Fruit fly (Drosophila melanogaster): ENCODE data around the gene pHCl-2.
A peak's percentile ranks its signal among the peaks of the same experiment; 100 is the strongest.

dm6 chr3R:31296989-31297388 lies 8.2 kb downstream of the pHCl-2 start:
- TF ChIP-seq CG11294 (GFP tag; IDR thresholded peaks at IDR 0.05) (no peak), achi (GFP tag; optimal IDR thresholded peaks at IDR 0.05) (peak; percentile 31), CG6854 (GFP tag; optimal IDR thresholded peaks at IDR 0.05) (no peak), ss (GFP tag; optimal IDR thresholded peaks at IDR 0.05) (no peak), Eip78C (GFP tag) (peak; percentile 68), CG6276 (GFP tag; optimal IDR thresholded peaks at IDR 0.05) (no peak), CG9139 (GFP tag; optimal IDR thresholded peaks at IDR 0.05) (no peak), CG16779 (tag; optimal IDR thresholded peaks at IDR 0.05) (no peak), CG32006 (GFP tag; optimal IDR thresholded peaks at IDR 0.05) (peak; percentile 4), CG3032 (tag; optimal IDR thresholded peaks at IDR 0.05) (no peak), dac (GFP tag; optimal IDR thresholded peaks at IDR 0.05) (no peak)
